Fruit fly (Drosophila melanogaster): Measurements from ENCODE around the gene CG3061.

The CG3061 gene

dm6 chr3R:14048702-14049142 lies 16.6 kb downstream of the CG3061 start (continued):
- peak; percentile 53 for TF ChIP-seq CG15269 (tag; optimal IDR thresholded peaks at IDR 0.05)
- TF ChIP-seq HmgD (GFP tag; optimal IDR thresholded peaks at IDR 0.05) = no peak
- TF ChIP-seq tll (GFP tag; optimal IDR thresholded peaks at IDR 0.05) = no peak
- peak; percentile 55 for TF ChIP-seq exex (tag; optimal IDR thresholded peaks at IDR 0.05)
- TF ChIP-seq tna (GFP tag; IDR thresholded peaks at IDR 0.05; ENCODE audit: partially characterized antibody) = no peak
- TF ChIP-seq B-H2 (GFP tag; optimal IDR thresholded peaks at IDR 0.05) = peak; percentile 13
- peak; percentile 39 for TF ChIP-seq lab (GFP tag; optimal IDR thresholded peaks at IDR 0.05)
- peak; percentile 43 for TF ChIP-seq CG30403 (GFP tag; optimal IDR thresholded peaks at IDR 0.05)
- TF ChIP-seq CG12744 (GFP tag; optimal IDR thresholded peaks at IDR 0.05) = no peak
- no peak for TF ChIP-seq CG6813 (GFP tag; optimal IDR thresholded peaks at IDR 0.05)
- no peak for TF ChIP-seq CG8478 (optimal IDR thresholded peaks at IDR 0.05)
- TF ChIP-seq dmrt11E (tag; optimal IDR thresholded peaks at IDR 0.05) = no peak
- TF ChIP-seq tap (tag; optimal IDR thresholded peaks at IDR 0.05) = no peak
- no peak for TF ChIP-seq emc (GFP tag; optimal IDR thresholded peaks at IDR 0.05)
- no peak for TF ChIP-seq CG32772 (GFP tag; IDR thresholded peaks at IDR 0.05)
- peak; percentile 11 for TF ChIP-seq CG7556 (GFP tag; optimal IDR thresholded peaks at IDR 0.05)
- TF ChIP-seq Ada2b (GFP tag; IDR thresholded peaks at IDR 0.05) = no peak
- no peak for TF ChIP-seq CG12236 (GFP tag; optimal IDR thresholded peaks at IDR 0.05)
- peak; percentile 28 for TF ChIP-seq CG13424 (tag; optimal IDR thresholded peaks at IDR 0.05)
- TF ChIP-seq CG18262 (tag; optimal IDR thresholded peaks at IDR 0.05) = peak; percentile 5
- no peak for TF ChIP-seq Doc3 (GFP tag; IDR thresholded peaks at IDR 0.05; ENCODE audit: partially characterized antibody)
- TF ChIP-seq sens-2 (GFP tag; IDR thresholded peaks at IDR 0.05) = no peak
- no peak for TF ChIP-seq pan (optimal IDR thresholded peaks at IDR 0.05)
- no peak for TF ChIP-seq pan (GFP tag; optimal IDR thresholded peaks at IDR 0.05 in 1 of 2, IDR thresholded peaks at IDR 0.05 in 1 of 2)
- TF ChIP-seq Hsf (GFP tag; optimal IDR thresholded peaks at IDR 0.05) = no peak
- no peak for TF ChIP-seq ken (GFP tag; IDR thresholded peaks at IDR 0.05)
- TF ChIP-seq NFAT (GFP tag; IDR thresholded peaks at IDR 0.05) = peak; percentile 25; the same call in 1 of the 2 replicates
- peak in 1 of 2 experiments; percentile 56 for TF ChIP-seq Hr51 (GFP tag; optimal IDR thresholded peaks at IDR 0.05)
- no peak for TF ChIP-seq CG4617 (GFP tag; optimal IDR thresholded peaks at IDR 0.05; ENCODE audit: borderline replicate concordance)
- peak; percentile 21 for TF ChIP-seq Fer3 (tag; optimal IDR thresholded peaks at IDR 0.05)
- no peak for TF ChIP-seq hb (GFP tag; IDR thresholded peaks at IDR 0.05; ENCODE audit: partially characterized antibody)
- TF ChIP-seq ab (GFP tag; optimal IDR thresholded peaks at IDR 0.05) = no peak
- no peak for TF ChIP-seq bcd (GFP tag; optimal IDR thresholded peaks at IDR 0.05)
- no peak for TF ChIP-seq CG16815 (GFP tag; optimal IDR thresholded peaks at IDR 0.05)
- no peak for TF ChIP-seq CG11560 (tag; IDR thresholded peaks at IDR 0.05)
- no peak for TF ChIP-seq her (GFP tag; optimal IDR thresholded peaks at IDR 0.05)
- TF ChIP-seq nau (GFP tag; optimal IDR thresholded peaks at IDR 0.05) = no peak
- TF ChIP-seq zen (tag; optimal IDR thresholded peaks at IDR 0.05) = no peak
- TF ChIP-seq sens (GFP tag) = peak; percentile 56
- no peak for TF ChIP-seq ranshi (GFP tag; IDR thresholded peaks at IDR 0.05)
- peak; percentile 16 for TF ChIP-seq CG8924 (tag; optimal IDR thresholded peaks at IDR 0.05)
- peak; percentile 26 for TF ChIP-seq CG13296 (GFP tag; optimal IDR thresholded peaks at IDR 0.05)
- peak; percentile 81 for TF ChIP-seq grau (tag; optimal IDR thresholded peaks at IDR 0.05)
- peak; percentile 19 for TF ChIP-seq Oli (tag; optimal IDR thresholded peaks at IDR 0.05)
- TF ChIP-seq CG9797 (GFP tag; optimal IDR thresholded peaks at IDR 0.05) = no peak
- TF ChIP-seq CG10979 (tag; optimal IDR thresholded peaks at IDR 0.05) = no peak
- TF ChIP-seq Dll (GFP tag; IDR thresholded peaks at IDR 0.05; ENCODE audit: partially characterized antibody) = no peak
- TF ChIP-seq Scr (GFP tag; IDR thresholded peaks at IDR 0.05; ENCODE audit: partially characterized antibody) = no peak
- no peak for TF ChIP-seq CG3281 (GFP tag; optimal IDR thresholded peaks at IDR 0.05)
